Fruit fly (Drosophila melanogaster): ENCODE results near the gene CG10301.

DNA sequence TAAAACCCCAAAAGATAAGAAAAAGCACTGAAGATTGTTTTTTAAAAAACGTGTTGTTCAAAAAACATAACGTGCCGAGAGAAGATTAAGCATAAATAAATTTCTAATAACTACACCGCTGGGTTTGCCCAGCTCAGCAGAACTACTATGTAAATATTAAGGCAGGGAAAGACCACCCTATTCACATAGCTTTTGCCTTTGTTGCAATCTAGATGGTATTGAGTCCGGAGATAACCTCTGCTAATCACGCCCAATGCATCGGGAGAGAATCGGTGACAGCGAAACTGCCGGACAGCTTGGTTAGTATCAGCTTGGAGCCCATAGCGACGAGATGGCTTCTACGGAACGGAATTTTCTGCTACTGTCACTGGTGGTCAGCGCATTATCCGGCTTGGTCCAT is 24.0 kb upstream of the CG10301 start, which contains the start of gene SPE:
- TF ChIP-seq CG1620 (GFP tag; optimal IDR thresholded peaks at IDR 0.05), result no peak
- no peak for TF ChIP-seq CG33017 (tag; optimal IDR thresholded peaks at IDR 0.05)
- no peak for TF ChIP-seq pad (GFP tag; optimal IDR thresholded peaks at IDR 0.05)
- TF ChIP-seq CG7101 (tag; optimal IDR thresholded peaks at IDR 0.05), result no peak
- no peak for TF ChIP-seq CG11617 (GFP tag; optimal IDR thresholded peaks at IDR 0.05)
- TF ChIP-seq CG12768 (GFP tag; optimal IDR thresholded peaks at IDR 0.05), result no peak
- no peak for TF ChIP-seq CG14711 (tag; optimal IDR thresholded peaks at IDR 0.05)
